Fruit fly (Drosophila melanogaster): ENCODE measurements around the gene MtnA.

MtnA gene

DNA sequence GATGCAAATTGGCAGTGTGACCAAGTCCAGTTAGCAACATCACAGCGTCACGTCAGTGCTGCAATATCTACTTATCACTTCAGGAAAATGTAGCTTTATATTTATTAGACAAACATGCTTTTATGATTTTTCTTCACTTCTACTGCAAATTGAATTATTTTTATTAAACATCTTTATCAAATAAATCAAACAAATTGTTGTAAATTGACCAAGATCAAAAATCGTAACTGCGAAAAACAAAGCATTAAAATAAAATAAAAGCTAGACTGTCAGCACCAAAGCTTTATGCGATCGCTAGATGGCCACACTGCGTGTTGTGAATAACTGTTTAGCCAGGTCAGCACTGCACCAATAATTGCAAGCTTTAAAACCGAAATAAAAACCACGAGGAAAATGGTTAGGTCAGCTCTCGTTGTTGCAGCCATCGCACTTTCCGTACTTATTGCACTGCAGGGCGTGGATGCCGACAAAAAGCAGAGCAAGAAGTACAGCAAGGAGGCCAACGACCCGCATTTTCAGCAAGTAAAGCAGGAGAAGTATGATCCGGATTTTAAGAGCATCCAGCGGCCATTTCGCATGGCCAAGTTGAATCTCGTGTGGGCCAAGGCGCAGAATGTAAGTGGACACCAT lies 7.1 kb upstream of the MtnA start, which contains the start of the genes CG12945 and CG8507 (continued):
- TF ChIP-seq dysf (GFP tag; IDR thresholded peaks at IDR 0.05): peak; percentile 34; the same call in 1 of the 3 replicates
- TF ChIP-seq chinmo (GFP tag; IDR thresholded peaks at IDR 0.05; ENCODE audit: partially characterized antibody): no peak
- TF ChIP-seq ems (GFP tag; optimal IDR thresholded peaks at IDR 0.05): peak; percentile 1
- no peak for TF ChIP-seq D19A (tag; optimal IDR thresholded peaks at IDR 0.05)
- no peak for TF ChIP-seq emc (GFP tag; optimal IDR thresholded peaks at IDR 0.05)
- no peak for TF ChIP-seq CG12104 (GFP tag; optimal IDR thresholded peaks at IDR 0.05)
- no peak for TF ChIP-seq CG4424 (GFP tag; optimal IDR thresholded peaks at IDR 0.05)
- no peak for TF ChIP-seq ato (GFP tag; IDR thresholded peaks at IDR 0.05; ENCODE audit: partially characterized antibody)
- peak; percentile 50 for TF ChIP-seq Dek (tag; optimal IDR thresholded peaks at IDR 0.05)
- TF ChIP-seq Antp (GFP tag; optimal IDR thresholded peaks at IDR 0.05): peak; percentile 12
- no peak for TF ChIP-seq B-H2 (GFP tag; optimal IDR thresholded peaks at IDR 0.05)
- peak; percentile 32 for TF ChIP-seq Dp (GFP tag; optimal IDR thresholded peaks at IDR 0.05)
- peak; percentile 62 for TF ChIP-seq CG12391 (tag; optimal IDR thresholded peaks at IDR 0.05)
- no peak for TF ChIP-seq CG1792 (GFP tag; optimal IDR thresholded peaks at IDR 0.05)
- no peak for TF ChIP-seq CG8281 (tag; optimal IDR thresholded peaks at IDR 0.05)
- no peak for TF ChIP-seq tio (GFP tag; optimal IDR thresholded peaks at IDR 0.05)
- peak; percentile 14 for TF ChIP-seq Bdp1 (GFP tag; optimal IDR thresholded peaks at IDR 0.05)
- peak; percentile 8 for TF ChIP-seq nom (GFP tag; optimal IDR thresholded peaks at IDR 0.05)
- TF ChIP-seq CG13624 (GFP tag; optimal IDR thresholded peaks at IDR 0.05): peak; percentile 42
- TF ChIP-seq CG13894 (tag; optimal IDR thresholded peaks at IDR 0.05): no peak
- TF ChIP-seq CG15073 (GFP tag; optimal IDR thresholded peaks at IDR 0.05): no peak
- no peak for TF ChIP-seq Bgb (GFP tag; IDR thresholded peaks at IDR 0.05; ENCODE audit: partially characterized antibody)
- no peak for TF ChIP-seq CG17802 (tag; optimal IDR thresholded peaks at IDR 0.05)
- no peak for TF ChIP-seq usp (GFP tag; optimal IDR thresholded peaks at IDR 0.05)
- no peak for TF ChIP-seq stc (GFP tag; IDR thresholded peaks at IDR 0.05)
- no peak for TF ChIP-seq btn (GFP tag; optimal IDR thresholded peaks at IDR 0.05)
- peak; percentile 49 for TF ChIP-seq ind (GFP tag; optimal IDR thresholded peaks at IDR 0.05)
- TF ChIP-seq Adf1 (GFP tag; IDR thresholded peaks at IDR 0.05): no peak
- peak; percentile 35 for TF ChIP-seq CG12942 (GFP tag; optimal IDR thresholded peaks at IDR 0.05)
- TF ChIP-seq Nf-YA (GFP tag; IDR thresholded peaks at IDR 0.05): no peak
- TF ChIP-seq CG3281 (GFP tag; optimal IDR thresholded peaks at IDR 0.05): peak; percentile 17
- no peak for TF ChIP-seq CG17568 (GFP tag; optimal IDR thresholded peaks at IDR 0.05)
- TF ChIP-seq org-1 (GFP tag; optimal IDR thresholded peaks at IDR 0.05): no peak
- no peak for TF ChIP-seq fd64A (GFP tag; optimal IDR thresholded peaks at IDR 0.05)
- TF ChIP-seq pho (GFP tag; optimal IDR thresholded peaks at IDR 0.05): peak; percentile 33
- peak; percentile 41 for TF ChIP-seq chn (GFP tag; optimal IDR thresholded peaks at IDR 0.05)
- no peak for TF ChIP-seq Awh (GFP tag; IDR thresholded peaks at IDR 0.05)
- peak; percentile 52 for TF ChIP-seq CG30020 (tag; optimal IDR thresholded peaks at IDR 0.05)
- peak; percentile 35 for TF ChIP-seq CG15601 (tag; optimal IDR thresholded peaks at IDR 0.05)
- TF ChIP-seq CG8388 (GFP tag; optimal IDR thresholded peaks at IDR 0.05): no peak
- TF ChIP-seq hth (optimal IDR thresholded peaks at IDR 0.05): no peak
- TF ChIP-seq Deaf1 (tag; optimal IDR thresholded peaks at IDR 0.05): no peak
- no peak for TF ChIP-seq zfh1 (GFP tag; IDR thresholded peaks at IDR 0.05)
- no peak for TF ChIP-seq CG7357 (GFP tag; IDR thresholded peaks at IDR 0.05)
- peak; percentile 41 for TF ChIP-seq NfI (GFP tag; optimal IDR thresholded peaks at IDR 0.05)
- peak in 1 of 2 experiments; percentile 47 for TF ChIP-seq tll (GFP tag; optimal IDR thresholded peaks at IDR 0.05)
- no peak for TF ChIP-seq Gsc (GFP tag; IDR thresholded peaks at IDR 0.05)
- TF ChIP-seq CG15479 (GFP tag; optimal IDR thresholded peaks at IDR 0.05): peak; percentile 8
- TF ChIP-seq CG10565 (GFP tag; optimal IDR thresholded peaks at IDR 0.05): no peak
- no peak for TF ChIP-seq abd-A (tag; optimal IDR thresholded peaks at IDR 0.05)
